Worm (Caenorhabditis elegans) whole organism, midembryonic: ENCODE results near the gene C08E8.11.

Experiments used
- T22C8.4 ChIP-seq: fragments of 200-800 bp; sonication (Bioruptor generic); IDR thresholded peaks from 2 replicates; pipeline ENCODE4 v1.3.6; 2022; ENCODE audit warnings: missing genetic modification characterization, missing compliant biosample characterization
- cog-1 ChIP-seq: sonication (generic microtip); optimal IDR thresholded peaks from 2 replicates; lab custom pipeline; 2016; ENCODE audit warnings: missing genetic modification characterization, missing compliant biosample characterization
- flt-1 ChIP-seq: fragments of 200-800 bp; sonication (Bioruptor generic); IDR thresholded peaks from 2 replicates; pipeline ENCODE4 v1.3.6; 2022; ENCODE audit warnings: missing genetic modification characterization, missing compliant biosample characterization
- klf-2 ChIP-seq: fragments of 200-800 bp; sonication (Bioruptor generic); conservative IDR thresholded peaks from 2 replicates; pipeline ENCODE4 v1.3.6; 2022; ENCODE audit warnings: missing genetic modification reagents, missing genetic modification characterization, missing compliant biosample characterization
- med-1 ChIP-seq: sonication (generic microtip); optimal IDR thresholded peaks from 2 replicates; lab custom pipeline; 2017; ENCODE audit warnings: missing genetic modification characterization, mild to moderate bottlenecking, missing compliant biosample characterization, antibody characterized with exemption, missing genetic modification reagents; ENCODE audit not compliant: insufficient read depth
- ref-1 ChIP-seq: fragments of 200-800 bp; sonication (Bioruptor generic); conservative IDR thresholded peaks from 2 replicates; pipeline ENCODE4 v1.3.6; 2022; ENCODE audit warnings: missing genetic modification reagents, missing genetic modification characterization, missing compliant biosample characterization
- tab-1 ChIP-seq: fragments of 200-800 bp; sonication (Bioruptor generic); IDR thresholded peaks from 2 replicates; pipeline ENCODE4 v1.3.6; 2022; ENCODE audit warnings: missing genetic modification characterization, missing compliant biosample characterization
- ztf-23 ChIP-seq: fragments of 200-800 bp; sonication (Bioruptor generic); IDR thresholded peaks from 2 replicates; pipeline ENCODE4 v1.3.6; 2022; ENCODE audit warnings: missing genetic modification reagents, missing genetic modification characterization, missing compliant biosample characterization
- ztf-29 ChIP-seq: fragments of 200-800 bp; sonication (Bioruptor generic); IDR thresholded peaks from 2 replicates; pipeline ENCODE4 v1.3.6; 2022; ENCODE audit warnings: missing genetic modification reagents, missing genetic modification characterization, missing compliant biosample characterization

The C08E8.11 gene

DNA sequence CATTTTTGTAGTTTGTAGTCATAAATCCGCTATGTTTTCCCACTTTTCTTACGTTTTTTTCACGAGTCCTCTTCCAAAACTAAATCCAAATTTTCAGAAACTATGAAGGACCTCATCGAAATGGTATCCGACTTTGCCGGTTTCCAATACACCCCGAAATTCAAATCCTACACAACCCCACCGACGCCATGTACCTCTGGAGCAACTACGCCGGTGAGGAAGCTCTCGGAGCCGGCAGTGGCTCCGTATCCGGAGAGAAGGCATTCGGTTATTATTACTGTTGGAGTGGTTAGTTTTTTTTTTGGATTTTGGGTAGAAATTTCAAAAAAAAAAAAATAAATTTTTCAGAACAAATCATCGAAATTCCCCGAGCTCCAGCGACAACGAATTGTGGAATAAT, 775 bp upstream of the C08E8.11 start, which contains the start of gene C08E8.3:
TSS of gene C08E8.3 (plus strand) at position 84 of the 400 bp plus-strand sequence.
- no peak for TF ChIP-seq flt-1 (GFP tag; lab: Robert Waterston, UW)
- no peak for TF ChIP-seq T22C8.4 (GFP tag; lab: Robert Waterston, UW)
- no peak for TF ChIP-seq ref-1
- no peak for TF ChIP-seq tab-1
- TF ChIP-seq ztf-23 (GFP tag; lab: Robert Waterston, UW): no peak
- TF ChIP-seq ztf-29 (GFP tag; lab: Robert Waterston, UW): no peak
- TF ChIP-seq med-1 (GFP tag; lab: Kevin White, UChicago): no peak
- no peak for TF ChIP-seq klf-2 (GFP tag; lab: Robert Waterston, UW)
- TF ChIP-seq cog-1 (tag; lab: Kevin White, UChicago): no peak

DNA sequence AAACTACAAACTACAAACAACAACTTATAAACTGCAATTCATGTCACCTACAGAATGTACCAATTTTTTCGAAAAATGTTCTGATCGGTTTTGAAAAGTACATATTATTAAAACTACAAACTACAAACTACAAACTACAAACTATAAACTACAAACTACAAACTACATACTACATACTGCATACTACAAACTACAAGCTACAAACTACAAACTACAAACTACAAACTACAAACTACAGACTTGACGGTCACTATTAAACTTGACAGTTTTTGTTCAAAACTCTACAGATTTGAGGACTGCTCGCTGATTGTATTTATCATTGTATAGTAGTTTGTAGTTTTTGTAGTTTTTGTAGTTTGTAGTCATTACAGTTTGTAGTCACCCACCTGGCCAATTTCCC, 3.5 kb downstream of the C08E8.11 start:
- no peak for TF ChIP-seq flt-1 (GFP tag; lab: Robert Waterston, UW)
- TF ChIP-seq klf-2 (GFP tag; lab: Robert Waterston, UW): no peak
- TF ChIP-seq ztf-23 (GFP tag; lab: Robert Waterston, UW): no peak
- no peak for TF ChIP-seq cog-1 (tag; lab: Kevin White, UChicago)
- TF ChIP-seq ref-1: no peak
- TF ChIP-seq T22C8.4 (GFP tag; lab: Robert Waterston, UW): no peak
- TF ChIP-seq tab-1: no peak

DNA sequence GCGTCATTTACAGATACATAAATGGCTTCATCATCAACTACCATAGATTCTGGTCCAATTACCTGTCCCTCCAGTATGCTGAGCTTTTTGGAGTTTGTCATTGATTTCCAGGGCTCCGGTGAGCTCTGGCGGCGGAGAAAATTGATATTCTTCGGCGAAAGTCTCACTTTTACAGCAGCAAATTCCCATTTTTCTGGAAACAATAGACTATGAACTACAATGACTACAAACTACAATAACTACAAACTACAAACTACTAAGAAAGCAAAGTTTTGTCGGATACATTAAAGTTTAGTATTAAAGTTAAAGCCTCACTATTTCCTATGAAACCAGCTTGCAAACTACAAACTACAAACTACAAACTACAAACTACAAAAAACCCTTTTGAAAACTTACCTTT, 4.9 kb downstream of the C08E8.11 start, which contains the start of gene C08E8.2:
TSS of gene C08E8.2 (minus strand) at position 101 of the 400 bp plus-strand sequence.
- TF ChIP-seq flt-1 (GFP tag; lab: Robert Waterston, UW) (no peak), ref-1 (no peak), med-1 (GFP tag; lab: Kevin White, UChicago) (no peak), T22C8.4 (GFP tag; lab: Robert Waterston, UW) (no peak), klf-2 (GFP tag; lab: Robert Waterston, UW) (no peak), ztf-29 (GFP tag; lab: Robert Waterston, UW) (no peak), ztf-23 (GFP tag; lab: Robert Waterston, UW) (no peak), cog-1 (tag; lab: Kevin White, UChicago) (no peak), tab-1 (no peak)

- TF ChIP-seq med-1 (GFP tag; lab: Kevin White, UChicago): no peak
- TF ChIP-seq klf-2 (GFP tag; lab: Robert Waterston, UW): no peak
- no peak for TF ChIP-seq ztf-23 (GFP tag; lab: Robert Waterston, UW)
- TF ChIP-seq flt-1 (GFP tag; lab: Robert Waterston, UW): no peak
- no peak for TF ChIP-seq ref-1
- TF ChIP-seq cog-1 (tag; lab: Kevin White, UChicago): no peak
- no peak for TF ChIP-seq ztf-29 (GFP tag; lab: Robert Waterston, UW)
- no peak for TF ChIP-seq T22C8.4 (GFP tag; lab: Robert Waterston, UW)
- no peak for TF ChIP-seq tab-1
These were observed 9.1 kb downstream of the C08E8.11 start, which contains the start of gene C08E8.5 for ce11 chrV:18359888-18360287. C08E8.5 (minus strand) TSS chrV:18359988.

ce11 chrV:18362402-18362801, 11.6 kb downstream of the C08E8.11 start, which contains the start of gene C08E8.1:
C08E8.1 (minus strand) TSS chrV:18362502.
- TF ChIP-seq klf-2 (GFP tag; lab: Robert Waterston, UW) (no peak), tab-1 (no peak), ztf-29 (GFP tag; lab: Robert Waterston, UW) (no peak), ref-1 (no peak), med-1 (GFP tag; lab: Kevin White, UChicago) (no peak), cog-1 (tag; lab: Kevin White, UChicago) (no peak), ztf-23 (GFP tag; lab: Robert Waterston, UW) (no peak)

ce11 chrV:18364558-18364957, 13.7 kb downstream of the C08E8.11 start, which contains the start of gene C08E8.9:
C08E8.9 (plus strand) TSS chrV:18364858.
- no peak for TF ChIP-seq klf-2 (GFP tag; lab: Robert Waterston, UW)
- no peak for TF ChIP-seq cog-1 (tag; lab: Kevin White, UChicago)
- TF ChIP-seq ztf-29 (GFP tag; lab: Robert Waterston, UW): no peak
- no peak for TF ChIP-seq ref-1
- no peak for TF ChIP-seq T22C8.4 (GFP tag; lab: Robert Waterston, UW)

DNA sequence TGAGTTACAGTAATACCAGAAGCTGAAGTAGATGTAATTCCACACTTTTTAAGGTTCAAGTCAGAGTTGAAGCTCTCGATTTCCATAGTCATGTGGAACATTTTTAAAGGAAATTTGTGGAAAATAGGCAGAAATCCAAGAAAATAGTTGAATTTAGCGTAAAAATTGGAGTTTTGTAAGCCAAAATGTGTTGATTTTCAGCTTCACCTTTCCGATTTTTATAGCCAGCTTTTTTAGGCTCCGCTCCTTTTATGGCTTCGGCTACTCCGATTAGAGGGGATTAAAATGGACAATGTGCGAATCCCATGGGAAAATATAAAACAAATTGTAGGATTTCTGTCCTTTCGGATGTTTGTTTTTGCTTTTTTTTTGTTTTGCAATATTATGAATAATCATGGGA, 17.5 kb downstream of the C08E8.11 start, which contains the start of gene C08E8.6:
TSS of gene C08E8.6 (minus strand) at position 101 of the 400 bp plus-strand sequence.
- TF ChIP-seq tab-1 (no peak), ref-1 (no peak), ztf-29 (GFP tag; lab: Robert Waterston, UW) (no peak), T22C8.4 (GFP tag; lab: Robert Waterston, UW) (no peak), ztf-23 (GFP tag; lab: Robert Waterston, UW) (no peak), med-1 (GFP tag; lab: Kevin White, UChicago) (no peak), klf-2 (GFP tag; lab: Robert Waterston, UW) (no peak), flt-1 (GFP tag; lab: Robert Waterston, UW) (no peak), cog-1 (tag; lab: Kevin White, UChicago) (no peak)

DNA sequence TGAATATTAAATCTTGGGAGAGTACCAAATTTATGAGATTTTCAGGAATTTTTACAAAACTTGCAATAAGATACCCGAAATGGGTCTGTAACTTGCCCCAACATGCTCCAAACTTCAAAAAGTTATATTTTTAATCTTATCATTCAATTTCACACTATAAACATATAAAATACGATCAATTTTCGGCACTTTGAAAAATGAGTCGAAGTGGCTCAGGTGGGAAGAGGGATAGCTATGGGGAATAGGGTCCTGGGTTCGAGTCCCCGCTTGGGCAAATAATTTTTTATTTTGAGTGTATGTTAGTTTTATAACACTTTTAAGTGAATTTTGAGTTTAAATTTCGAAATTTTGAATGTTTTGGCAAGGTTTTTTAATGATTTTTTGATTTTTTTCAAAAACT, 20.2 kb downstream of the C08E8.11 start:
- TF ChIP-seq tab-1 (no peak), cog-1 (tag; lab: Kevin White, UChicago) (no peak), med-1 (GFP tag; lab: Kevin White, UChicago) (no peak), ref-1 (no peak), T22C8.4 (GFP tag; lab: Robert Waterston, UW) (no peak), ztf-23 (GFP tag; lab: Robert Waterston, UW) (no peak), klf-2 (GFP tag; lab: Robert Waterston, UW) (no peak)

DNA sequence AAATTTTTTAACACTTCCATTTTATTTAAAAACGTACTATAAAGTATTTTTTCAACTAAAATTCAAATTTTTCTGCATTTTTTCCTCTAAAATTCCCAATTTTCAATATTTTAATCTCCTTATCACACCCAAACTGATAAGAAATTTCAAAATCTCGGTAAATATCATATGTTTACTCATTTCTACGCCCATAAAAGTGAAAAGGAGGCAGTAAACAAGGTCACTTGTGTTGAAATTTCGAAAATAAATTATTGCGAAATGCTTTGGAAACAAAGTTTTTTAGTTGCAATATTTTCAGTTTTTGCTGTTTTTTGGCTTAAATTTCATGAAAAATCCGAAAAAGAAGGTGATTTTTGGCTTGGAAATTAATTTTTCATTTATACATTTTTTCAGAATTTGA, 20.8 kb downstream of the C08E8.11 start, which contains the start of gene C08E8.4:
TSS of gene C08E8.4 (plus strand) at position 268 of the 400 bp plus-strand sequence.
- no peak for TF ChIP-seq cog-1 (tag; lab: Kevin White, UChicago)
- no peak for TF ChIP-seq tab-1
- TF ChIP-seq ztf-29 (GFP tag; lab: Robert Waterston, UW): no peak
- no peak for TF ChIP-seq flt-1 (GFP tag; lab: Robert Waterston, UW)
- TF ChIP-seq ref-1: no peak
- no peak for TF ChIP-seq klf-2 (GFP tag; lab: Robert Waterston, UW)
- no peak for TF ChIP-seq med-1 (GFP tag; lab: Kevin White, UChicago)
- no peak for TF ChIP-seq T22C8.4 (GFP tag; lab: Robert Waterston, UW)
- TF ChIP-seq ztf-23 (GFP tag; lab: Robert Waterston, UW): no peak
